Comparison of ENCODE assay signal across 1 fruit fly cellular context in genomic region chr3R:20783714-20784435, dm6.
TF ChIP-seq lines count a peak whose summit lies in the region.

No protein-coding gene starts in this region.

TF ChIP-seq in whole organism, prepupa, 60 proteins besides CTCF, POLR2A, EP300 and RAD21 (continued from another document):
- TF ChIP-seq cyc (GFP tag; optimal IDR thresholded peaks at IDR 0.05; lab: Kevin White, UChicago): peak; percentile 24
- TF ChIP-seq fd85E (GFP tag; optimal IDR thresholded peaks at IDR 0.05; lab: Kevin White, UChicago): no peak
- peak; percentile 85 for TF ChIP-seq Sox14 (GFP tag; optimal IDR thresholded peaks at IDR 0.05; lab: Kevin White, UChicago)
- TF ChIP-seq Blimp-1 (GFP tag; optimal IDR thresholded peaks at IDR 0.05; lab: Kevin White, UChicago): no peak
- TF ChIP-seq Sox15 (GFP tag; optimal IDR thresholded peaks at IDR 0.05; lab: Kevin White, UChicago): no peak
- TF ChIP-seq Ets21C (GFP tag; optimal IDR thresholded peaks at IDR 0.05; lab: Kevin White, UChicago): peak; percentile 48
- TF ChIP-seq Eip93F (GFP tag; optimal IDR thresholded peaks at IDR 0.05; lab: Kevin White, UChicago): no peak
- TF ChIP-seq CG10669 (GFP tag; optimal IDR thresholded peaks at IDR 0.05; lab: Kevin White, UChicago): peak; percentile 33
